Worm (Caenorhabditis elegans) whole organism, L4 larva: ENCODE results near the gene srh-15.
A peak's percentile ranks its signal among the peaks of the same experiment; 100 is the strongest.

Experiments
- F26F4.8 ChIP-seq: fragments of 200-800 bp; sonication (Bioruptor generic); conservative IDR thresholded peaks from 2 replicates; pipeline ENCODE4 v1.3.6; 2022; ENCODE audit warnings: missing genetic modification characterization, missing compliant biosample characterization
- R02D3.7 ChIP-seq: fragments of 150-350 bp; sonication (generic microtip); optimal IDR thresholded peaks from 3 replicates; lab custom pipeline; 2014; ENCODE audit warnings: missing biosample characterization, missing genetic modification characterization
- Y48G9A.11 ChIP-seq: fragments of 200-800 bp; sonication (Bioruptor generic); IDR thresholded peaks from 2 replicates; pipeline ENCODE4 v1.3.6; 2022; ENCODE audit warnings: missing genetic modification reagents, missing genetic modification characterization, missing compliant biosample characterization
- Y75B8A.6 ChIP-seq: fragments of 200-800 bp; sonication (Bioruptor generic); IDR thresholded peaks from 2 replicates; pipeline ENCODE4 v1.3.6; 2022; ENCODE audit warnings: missing genetic modification reagents, missing genetic modification characterization, missing compliant biosample characterization
- ZK337.2 ChIP-seq: fragments of 200-800 bp; sonication (Bioruptor generic); IDR thresholded peaks from 2 replicates; pipeline ENCODE4 v1.3.6; 2022; ENCODE audit warnings: missing genetic modification reagents, missing genetic modification characterization, missing compliant biosample characterization
- ZK546.5 ChIP-seq, 2 experiments: sonication (generic microtip); optimal IDR thresholded peaks; 2 replicates each; lab custom pipeline; 2017; ENCODE audit warnings: missing biosample characterization in 2 of 2, missing genetic modification characterization in 2 of 2
- aha-1 ChIP-seq: fragments of 150-350 bp; peaks from one replicate; lab custom pipeline; 2014; ENCODE audit warnings: missing biosample characterization, missing genetic modification characterization
- aly-2 ChIP-seq: sonication (generic microtip); optimal IDR thresholded peaks from 2 replicates; lab custom pipeline; 2018; ENCODE audit warnings: missing biosample characterization, missing genetic modification characterization
- ama-1 ChIP-seq: fragments of 150-350 bp; optimal IDR thresholded peaks from 2 replicates; lab custom pipeline; 2014; ENCODE audit warnings: inconsistent platforms, mixed read lengths
- arid-1 ChIP-seq: fragments of 200-800 bp; sonication (Bioruptor generic); conservative IDR thresholded peaks from 2 replicates; pipeline ENCODE4 v1.3.6; 2022; ENCODE audit warnings: missing genetic modification reagents, missing genetic modification characterization, missing compliant biosample characterization
- ceh-62 ChIP-seq: sonication (generic microtip); optimal IDR thresholded peaks from 2 replicates; lab custom pipeline; 2017; ENCODE audit warnings: missing biosample characterization, missing genetic modification characterization
- ceh-82 ChIP-seq: sonication (generic microtip); optimal IDR thresholded peaks from 2 replicates; lab custom pipeline; 2017; ENCODE audit warnings: missing biosample characterization, missing genetic modification characterization
- ctbp-1 ChIP-seq: fragments of 200-800 bp; sonication (Bioruptor generic); IDR thresholded peaks from 2 replicates; pipeline ENCODE4 v1.3.6; 2022; ENCODE audit warnings: missing genetic modification reagents, missing genetic modification characterization, missing compliant biosample characterization
- daf-12 ChIP-seq: fragments of 150-350 bp; optimal IDR thresholded peaks from 2 replicates; lab custom pipeline; 2014; ENCODE audit warnings: missing biosample characterization, missing genetic modification reagents, missing genetic modification characterization
- daf-16 ChIP-seq, 3 experiments: sonication (generic microtip); optimal IDR thresholded peaks; 2 replicates each; lab custom pipeline; 2016 to 2017; ENCODE audit warnings: missing genetic modification characterization in 3 of 3, missing genetic modification reagents in 3 of 3, mild to moderate bottlenecking in 2 of 3, missing compliant biosample characterization in 2 of 3, missing biosample characterization in 1 of 3, moderate library complexity in 1 of 3
- daf-8 ChIP-seq: fragments of 200-800 bp; sonication (Bioruptor generic); IDR thresholded peaks from 2 replicates; pipeline ENCODE4 v1.3.6; 2022; ENCODE audit warnings: missing genetic modification characterization, missing compliant biosample characterization
- dmd-8 ChIP-seq: fragments of 200-800 bp; sonication (Bioruptor generic); IDR thresholded peaks from 2 replicates; pipeline ENCODE4 v1.3.6; 2022; ENCODE audit warnings: missing genetic modification characterization, missing compliant biosample characterization
- dmd-9 ChIP-seq: fragments of 200-800 bp; sonication (Bioruptor generic); IDR thresholded peaks from 2 replicates; pipeline ENCODE4 v1.3.6; 2022; ENCODE audit warnings: missing genetic modification reagents, missing genetic modification characterization, missing compliant biosample characterization
- dpl-1 ChIP-seq: fragments of 150-350 bp; optimal IDR thresholded peaks from 2 replicates; lab custom pipeline; 2014; ENCODE audit warnings: missing biosample characterization, missing genetic modification reagents, missing genetic modification characterization
- egl-43 ChIP-seq: fragments of 200-800 bp; sonication (Bioruptor generic); IDR thresholded peaks from 2 replicates; pipeline ENCODE4 v1.3.6; 2022; ENCODE audit warnings: missing genetic modification reagents, missing genetic modification characterization, missing compliant biosample characterization
- fkh-10 ChIP-seq: fragments of 150-350 bp; optimal IDR thresholded peaks from 2 replicates; lab custom pipeline; 2014; ENCODE audit warnings: missing biosample characterization, missing genetic modification reagents, missing genetic modification characterization
- hmg-1.1 ChIP-seq: fragments of 200-800 bp; sonication (Bioruptor generic); IDR thresholded peaks from 2 replicates; pipeline ENCODE4 v1.3.6; 2022; ENCODE audit warnings: missing genetic modification reagents, missing genetic modification characterization, missing compliant biosample characterization
- lim-7 ChIP-seq: fragments of 200-800 bp; sonication (Bioruptor generic); IDR thresholded peaks from 2 replicates; pipeline ENCODE4 v1.3.6; 2022; ENCODE audit warnings: missing genetic modification characterization, missing compliant biosample characterization
- lin-13 ChIP-seq: fragments of 150-350 bp; optimal IDR thresholded peaks from 2 replicates; lab custom pipeline; 2014; ENCODE audit warnings: missing biosample characterization, missing genetic modification reagents, missing genetic modification characterization
- lin-38 ChIP-seq: fragments of 200-800 bp; sonication (Bioruptor generic); IDR thresholded peaks from 2 replicates; pipeline ENCODE4 v1.3.6; 2022; ENCODE audit warnings: missing genetic modification reagents, missing genetic modification characterization, missing compliant biosample characterization
- lsy-2 ChIP-seq, 2 experiments: fragments of 150-350 bp in 1 of 2; sonication (generic microtip) in 1 of 2; optimal IDR thresholded peaks; 2 replicates each; lab custom pipeline; 2014 to 2017; ENCODE audit warnings: missing biosample characterization in 2 of 2, missing genetic modification characterization in 2 of 2
- madf-5 ChIP-seq, 2 experiments: fragments of 200-800 bp; sonication (Bioruptor generic); IDR thresholded peaks; 2 replicates each; pipeline ENCODE4 v1.3.6; 2022; ENCODE audit warnings: missing compliant biosample characterization in 2 of 2, missing genetic modification characterization in 2 of 2
- mdl-1 ChIP-seq, 2 experiments: fragments of 150-350 bp in 1 of 2; sonication (generic microtip) in 1 of 2; optimal IDR thresholded peaks; 2 replicates each; lab custom pipeline; 2014 to 2017; ENCODE audit warnings: missing biosample characterization in 2 of 2, missing genetic modification characterization in 2 of 2
- mdt-29 ChIP-seq: fragments of 200-800 bp; sonication (Bioruptor generic); IDR thresholded peaks from 2 replicates; pipeline ENCODE4 v1.3.6; 2022; ENCODE audit warnings: missing genetic modification reagents, missing genetic modification characterization, missing compliant biosample characterization
- mep-1 ChIP-seq: fragments of 150-350 bp; sonication (generic microtip); optimal IDR thresholded peaks from 3 replicates; lab custom pipeline; 2014; ENCODE audit warnings: missing biosample characterization, missing genetic modification characterization
- mxl-3 ChIP-seq: fragments of 200-800 bp; sonication (Bioruptor generic); optimal IDR thresholded peaks from 2 replicates; lab custom pipeline; 2018; ENCODE audit warnings: mild to moderate bottlenecking, missing genetic modification characterization, missing compliant biosample characterization
- nhr-102 ChIP-seq: sonication (generic microtip); optimal IDR thresholded peaks from 2 replicates; lab custom pipeline; 2016; ENCODE audit warnings: mild to moderate bottlenecking, missing genetic modification characterization, moderate library complexity, missing compliant biosample characterization
- nhr-237 ChIP-seq: sonication (generic microtip); optimal IDR thresholded peaks from 2 replicates; lab custom pipeline; 2017; ENCODE audit warnings: missing biosample characterization, missing genetic modification characterization
- nhr-25 ChIP-seq: sonication (generic microtip); optimal IDR thresholded peaks from 2 replicates; lab custom pipeline; 2017; ENCODE audit warnings: missing genetic modification characterization, mild to moderate bottlenecking, missing compliant biosample characterization, antibody characterized with exemption, moderate library complexity, borderline replicate concordance; ENCODE audit not compliant: insufficient read depth
- nhr-28 ChIP-seq: fragments of 150-350 bp; optimal IDR thresholded peaks from 2 replicates; lab custom pipeline; 2014; ENCODE audit warnings: missing biosample characterization, missing genetic modification characterization
- nhr-41 ChIP-seq: fragments of 200-800 bp; sonication (Bioruptor generic); IDR thresholded peaks from 2 replicates; pipeline ENCODE4 v1.3.6; 2022; ENCODE audit warnings: missing genetic modification reagents, missing genetic modification characterization, missing compliant biosample characterization
- pqm-1 ChIP-seq: sonication (generic microtip); optimal IDR thresholded peaks from 2 replicates; lab custom pipeline; 2017; ENCODE audit warnings: missing biosample characterization, missing genetic modification characterization
- saeg-2 ChIP-seq: fragments of 200-800 bp; sonication (Bioruptor generic); IDR thresholded peaks from 2 replicates; pipeline ENCODE4 v1.3.6; 2022; ENCODE audit warnings: missing genetic modification reagents, missing genetic modification characterization, missing compliant biosample characterization
- set-16 ChIP-seq: fragments of 200-800 bp; sonication (Bioruptor generic); IDR thresholded peaks from 2 replicates; pipeline ENCODE4 v1.3.6; 2022; ENCODE audit warnings: missing genetic modification reagents, missing genetic modification characterization, missing compliant biosample characterization
- snpc-4 ChIP-seq: fragments of 150-350 bp; optimal IDR thresholded peaks from 2 replicates; lab custom pipeline; 2014; ENCODE audit warnings: missing biosample characterization, missing genetic modification characterization
- spr-3 ChIP-seq: fragments of 200-800 bp; sonication (Bioruptor generic); optimal IDR thresholded peaks from 2 replicates; lab custom pipeline; 2018; ENCODE audit warnings: mild to moderate bottlenecking, missing genetic modification characterization, missing compliant biosample characterization
- tra-1 ChIP-seq: fragments of 200-800 bp; sonication (Bioruptor generic); IDR thresholded peaks from 2 replicates; pipeline ENCODE4 v1.3.6; 2022; ENCODE audit warnings: missing genetic modification reagents, missing genetic modification characterization, missing compliant biosample characterization
- unc-130 ChIP-seq: sonication (generic microtip); optimal IDR thresholded peaks from 2 replicates; lab custom pipeline; 2016; ENCODE audit warnings: missing genetic modification reagents, missing genetic modification characterization, missing compliant biosample characterization
- unc-62 ChIP-seq, 3 experiments: fragments of 150-350 bp in 1 of 3; sonication (generic microtip); optimal IDR thresholded peaks in 2 of 3; peaks in 1 of 3; 1 replicate in 1 of 3; 2 replicates in 2 of 3; lab custom pipeline; 2014 to 2017; ENCODE audit warnings: missing biosample characterization in 3 of 3, missing genetic modification characterization in 3 of 3, missing genetic modification reagents in 3 of 3, missing genotype in 1 of 3
- zfp-3 ChIP-seq: fragments of 200-800 bp; sonication (Bioruptor generic); conservative IDR thresholded peaks from 2 replicates; pipeline ENCODE4 v1.3.6; 2022; ENCODE audit warnings: missing genetic modification reagents, missing genetic modification characterization, missing compliant biosample characterization
- zip-2 ChIP-seq: fragments of 150-350 bp; optimal IDR thresholded peaks from 2 replicates; lab custom pipeline; 2014; ENCODE audit warnings: missing biosample characterization, missing genetic modification characterization
- ztf-7 ChIP-seq: fragments of 150-350 bp; optimal IDR thresholded peaks from 2 replicates; lab custom pipeline; 2014; ENCODE audit warnings: missing biosample characterization, missing genetic modification characterization

Gene srh-15

DNA sequence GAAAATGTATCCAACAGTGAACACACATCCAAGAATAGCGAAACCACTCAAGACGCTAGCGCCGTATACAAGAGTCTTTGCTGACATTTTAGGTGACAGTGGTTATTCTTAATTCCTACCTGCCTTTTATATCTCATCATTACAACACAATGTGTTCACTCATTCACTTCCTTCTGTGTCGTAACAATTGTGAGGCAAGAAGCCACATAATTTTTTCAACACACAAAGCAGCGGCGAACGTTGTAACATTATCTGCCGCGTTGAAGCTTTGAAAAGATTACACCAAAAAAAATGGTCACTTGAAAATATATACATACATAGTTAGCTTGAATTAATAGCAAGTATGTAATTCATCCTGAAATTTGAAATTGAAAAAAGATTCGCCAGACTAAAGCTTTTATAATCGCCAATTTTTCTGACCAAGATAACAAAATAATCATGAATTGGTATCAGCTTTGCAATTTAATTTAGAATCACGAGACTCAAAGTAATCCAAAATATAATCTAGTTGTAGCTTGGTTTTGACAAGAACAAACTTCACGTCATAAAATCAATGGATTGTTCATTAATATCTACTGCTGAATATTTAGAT is 2.8 kb upstream of the srh-15 start, which contains the start of the genes col-161 and srh-18:
col-161 (minus strand) TSS at position 101 of the 592 bp plus-strand sequence.
srh-18 (plus strand) TSS at position 542 of the 592 bp plus-strand sequence.
- TF ChIP-seq ctbp-1 (no peak), Y75B8A.6 (GFP tag; lab: Robert Waterston, UW) (no peak), aha-1 (peak; percentile 33), lin-13 (no peak), mdt-29 (GFP tag; lab: Robert Waterston, UW) (no peak), mxl-3 (GFP tag; lab: Kevin White, UChicago) (no peak), hmg-1.1 (GFP tag; lab: Robert Waterston, UW) (no peak), dmd-9 (no peak)

- TF ChIP-seq spr-3 (GFP tag; lab: Kevin White, UChicago), result no peak
- TF ChIP-seq zfp-3, result no peak
- TF ChIP-seq nhr-41 (GFP tag; lab: Robert Waterston, UW), result no peak
- no peak for TF ChIP-seq Y48G9A.11 (GFP tag; lab: Robert Waterston, UW)
- no peak for TF ChIP-seq ZK337.2 (GFP tag; lab: Robert Waterston, UW)
- no peak for TF ChIP-seq set-16 (GFP tag; lab: Robert Waterston, UW)
- TF ChIP-seq daf-16 (GFP tag; optimal IDR thresholded peaks at IDR 0.05; lab: Kevin White, UChicago), result no peak
- peak; percentile 52 for TF ChIP-seq daf-16 (tag; optimal IDR thresholded peaks at IDR 0.05; lab: Kevin White, UChicago)
- no peak for TF ChIP-seq egl-43 (GFP tag; lab: Robert Waterston, UW)
- no peak for TF ChIP-seq saeg-2
- TF ChIP-seq R02D3.7 (tag; lab: Kevin White, UChicago), result no peak
- TF ChIP-seq aha-1, result peak; percentile 56
- no peak for TF ChIP-seq madf-5 (GFP tag; IDR thresholded peaks at IDR 0.05; lab: Robert Waterston, UW)
- no peak for TF ChIP-seq nhr-102 (tag; lab: Kevin White, UChicago)
- no peak for TF ChIP-seq aly-2 (tag; lab: Kevin White, UChicago)
- no peak for TF ChIP-seq arid-1 (GFP tag; lab: Robert Waterston, UW)
- TF ChIP-seq tra-1 (GFP tag; lab: Robert Waterston, UW), result no peak
- no peak for TF ChIP-seq dmd-8 (GFP tag; lab: Robert Waterston, UW)
- TF ChIP-seq dpl-1 (GFP tag; lab: Kevin White, UChicago), result no peak
- TF ChIP-seq snpc-4, result no peak
- no peak for TF ChIP-seq ama-1 (lab: Kevin White, UChicago)
- TF ChIP-seq ceh-62, result no peak
- peak in 1 of 2 experiments; percentile 3 for TF ChIP-seq unc-62 (GFP tag; optimal IDR thresholded peaks at IDR 0.05 in 1 of 2; lab: Kevin White, UChicago)
- no peak for TF ChIP-seq unc-62 (tag; optimal IDR thresholded peaks at IDR 0.05; lab: Kevin White, UChicago)
- no peak for TF ChIP-seq unc-130 (GFP tag; lab: Kevin White, UChicago)
- peak; percentile 2 for TF ChIP-seq nhr-28 (tag; lab: Kevin White, UChicago)
- TF ChIP-seq mdl-1 (tag; optimal IDR thresholded peaks at IDR 0.05; lab: Kevin White, UChicago), result no peak
- no peak for TF ChIP-seq daf-8 (GFP tag; lab: Robert Waterston, UW)
- no peak for TF ChIP-seq mdt-29 (GFP tag; lab: Robert Waterston, UW)
- TF ChIP-seq lim-7 (GFP tag; lab: Robert Waterston, UW), result no peak
- no peak for TF ChIP-seq ZK546.5 (tag; optimal IDR thresholded peaks at IDR 0.05; lab: Kevin White, UChicago)
- TF ChIP-seq ztf-7 (tag; lab: Kevin White, UChicago), result no peak
- TF ChIP-seq daf-12 (tag; lab: Kevin White, UChicago), result no peak
- TF ChIP-seq lin-38, result no peak
- no peak for TF ChIP-seq mep-1
- TF ChIP-seq nhr-25 (tag; lab: Kevin White, UChicago), result no peak
- TF ChIP-seq F26F4.8 (GFP tag; lab: Robert Waterston, UW), result no peak
- TF ChIP-seq nhr-237 (tag; lab: Kevin White, UChicago), result no peak
- no peak for TF ChIP-seq ceh-82
- TF ChIP-seq lsy-2 (tag; optimal IDR thresholded peaks at IDR 0.05; lab: Kevin White, UChicago), result no peak
- TF ChIP-seq pqm-1 (tag; lab: Kevin White, UChicago), result peak; percentile 22
- TF ChIP-seq fkh-10, result no peak
- no peak for TF ChIP-seq zip-2 (tag; lab: Kevin White, UChicago)
- no peak for TF ChIP-seq lin-13
Measured at ce11 chrV:13324933-13325760, 4.4 kb downstream of the srh-15 start, which contains the start of gene C50B6.7. Gene C50B6.7 (minus strand): TSS chrV:13324983.
